Fruit fly (Drosophila melanogaster): ENCODE results near the gene CG10359.

The CG10359 gene

DNA sequence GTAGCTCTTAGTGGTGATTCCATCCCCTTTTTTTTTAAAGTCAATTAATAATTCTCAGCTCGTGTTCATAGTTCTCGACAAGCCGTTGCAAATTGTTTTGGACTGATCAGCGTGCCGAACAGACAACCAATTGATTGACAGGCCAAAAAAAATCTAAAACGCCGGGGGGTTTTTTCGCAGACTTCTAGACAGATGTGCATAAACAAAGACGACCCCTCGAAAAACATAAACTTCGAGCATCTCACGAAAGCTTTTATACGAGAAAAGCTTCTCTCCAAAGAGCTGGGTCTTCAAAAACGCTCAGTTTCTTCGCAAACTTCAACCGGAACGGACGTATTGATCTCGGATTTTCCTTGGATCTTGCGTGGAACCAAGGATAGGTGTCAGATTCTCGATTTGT lies at the start of gene CG10359:
Gene CG10359, plus strand, starts transcription at position 301 of the 400 bp plus-strand sequence.
- TF ChIP-seq Snoo (tag; optimal IDR thresholded peaks at IDR 0.05) (no peak), EcR (GFP tag; optimal IDR thresholded peaks at IDR 0.05) (peak; percentile 35), Pif1A (GFP tag; optimal IDR thresholded peaks at IDR 0.05) (no peak), CG10348 (GFP tag; IDR thresholded peaks at IDR 0.05) (no peak), CG13204 (GFP tag; optimal IDR thresholded peaks at IDR 0.05) (no peak), CG32121 (GFP tag; IDR thresholded peaks at IDR 0.05) (no peak), CG14655 (GFP tag; optimal IDR thresholded peaks at IDR 0.05) (no peak), CG12605 (GFP tag; IDR thresholded peaks at IDR 0.05) (no peak), CG8301 (tag; optimal IDR thresholded peaks at IDR 0.05) (no peak), fd96Ca (GFP tag; IDR thresholded peaks at IDR 0.05) (0 out of 3 replicates have a peak, but pooled peaks have one; percentile 19), D1 (tag; optimal IDR thresholded peaks at IDR 0.05) (no peak), rn (GFP tag; IDR thresholded peaks at IDR 0.05) (no peak), Ets98B (GFP tag; IDR thresholded peaks at IDR 0.05) (no peak), CG34367 (tag; optimal IDR thresholded peaks at IDR 0.05) (no peak), CG15710 (tag; optimal IDR thresholded peaks at IDR 0.05) (no peak), gl (tag; optimal IDR thresholded peaks at IDR 0.05) (no peak), CG9948 (tag; optimal IDR thresholded peaks at IDR 0.05) (no peak), CG8159 (tag; optimal IDR thresholded peaks at IDR 0.05) (no peak), CG17806 (tag; optimal IDR thresholded peaks at IDR 0.05) (no peak), Pif1B (GFP tag; optimal IDR thresholded peaks at IDR 0.05) (no peak), CG4496 (GFP tag; IDR thresholded peaks at IDR 0.05) (0 out of 3 replicates have a peak, but pooled peaks have one; percentile 13)

DNA sequence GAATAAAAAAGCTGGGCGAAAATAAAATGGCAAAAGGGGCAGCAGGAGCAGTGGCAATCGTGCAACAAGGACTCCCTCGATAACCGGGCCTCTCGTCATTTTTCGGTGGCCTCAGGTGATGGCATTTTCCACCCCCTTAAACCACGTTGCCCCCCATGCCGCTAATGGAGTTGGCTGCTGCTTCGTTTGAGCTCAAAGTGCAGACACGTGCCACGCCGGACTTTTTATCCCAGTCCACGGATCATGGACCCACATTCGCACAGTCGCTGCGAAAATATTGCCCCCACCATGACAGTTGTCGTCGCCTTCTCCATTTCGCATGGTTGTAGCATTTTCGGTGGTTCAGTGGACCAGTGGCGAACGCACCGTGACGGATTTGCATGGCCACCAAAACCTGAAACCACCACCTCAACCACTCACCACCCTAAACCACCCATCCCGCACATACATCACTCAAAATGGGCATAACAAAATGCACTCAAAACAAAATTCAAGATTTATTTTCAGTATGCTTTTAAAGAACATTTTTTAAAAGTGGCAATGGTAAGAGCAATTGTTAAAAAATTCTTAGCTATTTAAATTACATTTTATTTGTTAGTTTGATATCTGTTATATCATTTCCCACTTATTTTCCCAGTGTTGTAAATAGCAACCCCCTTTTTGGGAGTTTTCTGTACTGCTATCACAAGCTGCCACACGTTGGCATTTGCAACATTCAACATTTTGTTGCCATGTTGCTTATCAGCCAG lies 45.1 kb upstream of the CG10359 start:
- TF ChIP-seq CG4496 (GFP tag; IDR thresholded peaks at IDR 0.05) (peak; percentile 23; the same call in 1 of the 3 replicates), Pif1A (GFP tag; optimal IDR thresholded peaks at IDR 0.05) (peak; percentile 43), CG13204 (GFP tag; optimal IDR thresholded peaks at IDR 0.05) (no peak), EcR (GFP tag; optimal IDR thresholded peaks at IDR 0.05) (no peak), CG14655 (GFP tag; optimal IDR thresholded peaks at IDR 0.05) (peak; percentile 17), CG8159 (tag; optimal IDR thresholded peaks at IDR 0.05) (peak; percentile 73), CG17806 (tag; optimal IDR thresholded peaks at IDR 0.05) (peak; percentile 59), CG10348 (GFP tag; IDR thresholded peaks at IDR 0.05) (no peak), CG9948 (tag; optimal IDR thresholded peaks at IDR 0.05) (peak; percentile 33), Pif1B (GFP tag; optimal IDR thresholded peaks at IDR 0.05) (peak; percentile 11), CG15710 (tag; optimal IDR thresholded peaks at IDR 0.05) (peak; percentile 52), Snoo (tag; optimal IDR thresholded peaks at IDR 0.05) (peak; percentile 51), fd96Ca (GFP tag; IDR thresholded peaks at IDR 0.05) (no peak), CG34367 (tag; optimal IDR thresholded peaks at IDR 0.05) (peak; percentile 45)

- TF ChIP-seq rn (GFP tag; IDR thresholded peaks at IDR 0.05) (no peak), Pif1A (GFP tag; optimal IDR thresholded peaks at IDR 0.05) (no peak), Snoo (tag; optimal IDR thresholded peaks at IDR 0.05) (no peak), CG14655 (GFP tag; optimal IDR thresholded peaks at IDR 0.05) (no peak), CG15710 (tag; optimal IDR thresholded peaks at IDR 0.05) (no peak), fd96Ca (GFP tag; IDR thresholded peaks at IDR 0.05) (no peak), CG10348 (GFP tag; IDR thresholded peaks at IDR 0.05) (no peak), CG8159 (tag; optimal IDR thresholded peaks at IDR 0.05) (no peak), CG32121 (GFP tag; IDR thresholded peaks at IDR 0.05) (no peak), CG17806 (tag; optimal IDR thresholded peaks at IDR 0.05) (no peak), CG9948 (tag; optimal IDR thresholded peaks at IDR 0.05) (no peak), CG12605 (GFP tag; IDR thresholded peaks at IDR 0.05) (no peak), CG8301 (tag; optimal IDR thresholded peaks at IDR 0.05) (no peak), EcR (GFP tag; optimal IDR thresholded peaks at IDR 0.05) (no peak)
Measured at dm6 chr3L:3569109-3569508, 42.9 kb upstream of the CG10359 start.

DNA sequence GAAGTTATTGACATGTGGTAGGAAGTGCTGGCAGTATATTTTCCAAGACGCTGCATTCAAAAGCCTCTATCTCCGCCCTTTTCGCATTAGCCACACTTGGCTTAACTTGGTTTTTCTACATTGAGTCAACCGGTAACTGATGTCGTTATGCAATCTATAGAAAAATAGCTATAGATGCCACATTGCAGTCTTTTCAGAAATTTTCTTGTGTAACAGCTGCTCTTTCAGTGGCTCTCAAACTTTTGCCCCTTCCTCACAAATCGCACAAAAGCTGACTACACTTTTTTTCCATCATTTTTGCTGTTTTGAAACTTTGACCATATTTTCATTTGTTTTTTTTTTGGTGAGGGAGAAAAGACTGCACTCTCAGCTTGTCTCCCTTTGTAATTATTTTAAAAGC lies 41.4 kb upstream of the CG10359 start:
- TF ChIP-seq CG10348 (GFP tag; IDR thresholded peaks at IDR 0.05) (no peak), CG15710 (tag; optimal IDR thresholded peaks at IDR 0.05) (no peak), EcR (GFP tag; optimal IDR thresholded peaks at IDR 0.05) (no peak), CG8301 (tag; optimal IDR thresholded peaks at IDR 0.05) (no peak), Pif1A (GFP tag; optimal IDR thresholded peaks at IDR 0.05) (no peak), Snoo (tag; optimal IDR thresholded peaks at IDR 0.05) (no peak), CG12605 (GFP tag; IDR thresholded peaks at IDR 0.05) (no peak), CG4496 (GFP tag; IDR thresholded peaks at IDR 0.05) (no peak), CG14655 (GFP tag; optimal IDR thresholded peaks at IDR 0.05) (no peak), CG32121 (GFP tag; IDR thresholded peaks at IDR 0.05) (no peak), CG17806 (tag; optimal IDR thresholded peaks at IDR 0.05) (no peak), fd96Ca (GFP tag; IDR thresholded peaks at IDR 0.05) (no peak), CG9948 (tag; optimal IDR thresholded peaks at IDR 0.05) (no peak)

DNA sequence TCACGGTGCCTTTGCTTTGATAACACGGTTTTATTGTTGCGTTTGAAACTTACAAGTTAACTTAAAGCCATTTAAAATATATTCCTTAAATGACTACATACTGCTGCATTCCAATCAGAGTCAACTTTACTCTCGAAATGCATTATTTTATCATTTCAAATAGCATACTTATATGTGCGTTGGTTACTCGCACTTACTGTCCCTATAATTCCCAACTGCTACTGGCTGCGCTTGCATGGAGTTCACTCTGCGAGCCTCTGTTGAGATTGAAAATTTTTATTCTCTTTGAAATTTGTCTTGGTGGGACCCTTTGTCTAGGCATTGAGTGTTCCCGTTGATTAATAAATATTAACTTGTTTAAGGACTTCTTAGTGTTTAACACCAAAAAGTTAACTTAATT lies 18.4 kb upstream of the CG10359 start:
- no peak for TF ChIP-seq CG15710 (tag; optimal IDR thresholded peaks at IDR 0.05)
- no peak for TF ChIP-seq rn (GFP tag; IDR thresholded peaks at IDR 0.05)
- no peak for TF ChIP-seq CG8301 (tag; optimal IDR thresholded peaks at IDR 0.05)
- no peak for TF ChIP-seq CG9948 (tag; optimal IDR thresholded peaks at IDR 0.05)
- TF ChIP-seq CG14655 (GFP tag; optimal IDR thresholded peaks at IDR 0.05): no peak
- TF ChIP-seq CG32121 (GFP tag; IDR thresholded peaks at IDR 0.05): no peak
- TF ChIP-seq Snoo (tag; optimal IDR thresholded peaks at IDR 0.05): no peak
- TF ChIP-seq CG12605 (GFP tag; IDR thresholded peaks at IDR 0.05): no peak
- no peak for TF ChIP-seq gl (tag; optimal IDR thresholded peaks at IDR 0.05)
- TF ChIP-seq CG8159 (tag; optimal IDR thresholded peaks at IDR 0.05): no peak
- TF ChIP-seq EcR (GFP tag; optimal IDR thresholded peaks at IDR 0.05): no peak
- no peak for TF ChIP-seq CG13204 (GFP tag; optimal IDR thresholded peaks at IDR 0.05)
- no peak for TF ChIP-seq CG17806 (tag; optimal IDR thresholded peaks at IDR 0.05)

Data from whole organism, pupa.